Worm (Caenorhabditis elegans) whole organism, L4 larva: ENCODE measurements around the gene gcy-22.
A peak's percentile ranks its signal among the peaks of the same experiment; 100 is the strongest.

ENCODE experiments used
- D1046.2 ChIP-seq: fragments of 200-800 bp; sonication (Bioruptor generic); IDR thresholded peaks from 2 replicates; pipeline ENCODE4 v1.3.6; 2022; ENCODE audit warnings: missing genetic modification characterization, missing compliant biosample characterization
- F10B5.3 ChIP-seq: sonication (generic microtip); optimal IDR thresholded peaks from 2 replicates; lab custom pipeline; 2016; ENCODE audit warnings: mild to moderate bottlenecking, missing genetic modification characterization, missing compliant biosample characterization
- F37D6.2 ChIP-seq: sonication (generic microtip); optimal IDR thresholded peaks from 2 replicates; lab custom pipeline; 2016; ENCODE audit warnings: mild to moderate bottlenecking, missing genetic modification characterization, missing compliant biosample characterization
- F44E2.7 ChIP-seq: fragments of 200-800 bp; sonication (Bioruptor generic); IDR thresholded peaks from 2 replicates; pipeline ENCODE4 v2.1.2; 2022; ENCODE audit warnings: missing genetic modification characterization, missing compliant biosample characterization
- F49E8.2 ChIP-seq: sonication (generic microtip); optimal IDR thresholded peaks from 2 replicates; lab custom pipeline; 2016; ENCODE audit warnings: missing compliant biosample characterization, mild to moderate bottlenecking, missing genetic modification characterization, borderline replicate concordance
- aha-1 ChIP-seq: fragments of 150-350 bp; peaks from one replicate; lab custom pipeline; 2014; ENCODE audit warnings: missing biosample characterization, missing genetic modification characterization
- ama-1 ChIP-seq: fragments of 150-350 bp; optimal IDR thresholded peaks from 2 replicates; lab custom pipeline; 2014; ENCODE audit warnings: inconsistent platforms, mixed read lengths
- ceh-32 ChIP-seq: sonication (generic microtip); optimal IDR thresholded peaks from 2 replicates; lab custom pipeline; 2016; ENCODE audit warnings: mild to moderate bottlenecking, missing genetic modification characterization, missing compliant biosample characterization; ENCODE audit not compliant: poor library complexity
- ceh-82 ChIP-seq: sonication (generic microtip); optimal IDR thresholded peaks from 2 replicates; lab custom pipeline; 2017; ENCODE audit warnings: missing biosample characterization, missing genetic modification characterization
- ctbp-1 ChIP-seq: fragments of 200-800 bp; sonication (Bioruptor generic); IDR thresholded peaks from 2 replicates; pipeline ENCODE4 v1.3.6; 2022; ENCODE audit warnings: missing genetic modification reagents, missing genetic modification characterization, missing compliant biosample characterization
- daf-19 ChIP-seq: fragments of 200-800 bp; sonication (Bioruptor generic); conservative IDR thresholded peaks from 2 replicates; pipeline ENCODE4 v1.3.6; 2022; ENCODE audit warnings: missing genetic modification characterization, missing compliant biosample characterization
- dmd-6 ChIP-seq: fragments of 200-800 bp; sonication (Bioruptor generic); IDR thresholded peaks from 2 replicates; pipeline ENCODE4 v1.3.6; 2022; ENCODE audit warnings: missing genetic modification reagents, missing genetic modification characterization, missing compliant biosample characterization
- dmd-9 ChIP-seq: fragments of 200-800 bp; sonication (Bioruptor generic); IDR thresholded peaks from 2 replicates; pipeline ENCODE4 v1.3.6; 2022; ENCODE audit warnings: missing genetic modification reagents, missing genetic modification characterization, missing compliant biosample characterization
- fkh-10 ChIP-seq: fragments of 150-350 bp; optimal IDR thresholded peaks from 2 replicates; lab custom pipeline; 2014; ENCODE audit warnings: missing biosample characterization, missing genetic modification reagents, missing genetic modification characterization
- fos-1 ChIP-seq: fragments of 150-350 bp; optimal IDR thresholded peaks from 2 replicates; lab custom pipeline; 2014; ENCODE audit warnings: missing biosample characterization, missing genetic modification characterization
- hlh-30 ChIP-seq: sonication (generic microtip); optimal IDR thresholded peaks from 2 replicates; lab custom pipeline; 2017; ENCODE audit warnings: antibody characterized with exemption, mild to moderate bottlenecking, missing genetic modification characterization, missing compliant biosample characterization; ENCODE audit not compliant: insufficient read depth
- lin-13 ChIP-seq: fragments of 150-350 bp; optimal IDR thresholded peaks from 2 replicates; lab custom pipeline; 2014; ENCODE audit warnings: missing biosample characterization, missing genetic modification reagents, missing genetic modification characterization
- lin-29 ChIP-seq: fragments of 200-800 bp; sonication (Bioruptor generic); IDR thresholded peaks from 2 replicates; pipeline ENCODE4 v1.3.6; 2022; ENCODE audit warnings: missing genetic modification reagents, missing genetic modification characterization, missing compliant biosample characterization
- lin-39 ChIP-seq: fragments of 150-350 bp; optimal IDR thresholded peaks from 2 replicates; lab custom pipeline; 2014; ENCODE audit warnings: missing biosample characterization, missing genetic modification reagents, missing genetic modification characterization
- mdl-1 ChIP-seq, 2 experiments: fragments of 150-350 bp in 1 of 2; sonication (generic microtip) in 1 of 2; optimal IDR thresholded peaks; 2 replicates each; lab custom pipeline; 2014 to 2017; ENCODE audit warnings: missing biosample characterization in 2 of 2, missing genetic modification characterization in 2 of 2
- mxl-2 ChIP-seq: fragments of 200-800 bp; sonication (Bioruptor generic); conservative IDR thresholded peaks from 2 replicates; pipeline ENCODE4 v1.3.6; 2022; ENCODE audit warnings: missing genetic modification reagents, missing genetic modification characterization, missing compliant biosample characterization
- nhr-10 ChIP-seq: fragments of 150-350 bp; optimal IDR thresholded peaks from 2 replicates; lab custom pipeline; 2014; ENCODE audit warnings: missing biosample characterization, missing genetic modification characterization
- nhr-111 ChIP-seq: fragments of 200-800 bp; sonication (Bioruptor generic); optimal IDR thresholded peaks from 2 replicates; lab custom pipeline; 2018; ENCODE audit warnings: mild to moderate bottlenecking, missing genetic modification characterization, missing compliant biosample characterization
- nhr-25 ChIP-seq: sonication (generic microtip); optimal IDR thresholded peaks from 2 replicates; lab custom pipeline; 2017; ENCODE audit warnings: missing genetic modification characterization, mild to moderate bottlenecking, missing compliant biosample characterization, antibody characterized with exemption, moderate library complexity, borderline replicate concordance; ENCODE audit not compliant: insufficient read depth
- nhr-28 ChIP-seq: fragments of 150-350 bp; optimal IDR thresholded peaks from 2 replicates; lab custom pipeline; 2014; ENCODE audit warnings: missing biosample characterization, missing genetic modification characterization
- nhr-41 ChIP-seq: fragments of 200-800 bp; sonication (Bioruptor generic); IDR thresholded peaks from 2 replicates; pipeline ENCODE4 v1.3.6; 2022; ENCODE audit warnings: missing genetic modification reagents, missing genetic modification characterization, missing compliant biosample characterization
- skn-1 ChIP-seq: fragments of 150-350 bp; optimal IDR thresholded peaks from 2 replicates; lab custom pipeline; 2014; ENCODE audit warnings: missing biosample characterization, missing genetic modification characterization
- spr-3 ChIP-seq: fragments of 200-800 bp; sonication (Bioruptor generic); optimal IDR thresholded peaks from 2 replicates; lab custom pipeline; 2018; ENCODE audit warnings: mild to moderate bottlenecking, missing genetic modification characterization, missing compliant biosample characterization
- unc-39 ChIP-seq: sonication (generic microtip); optimal IDR thresholded peaks from 2 replicates; lab custom pipeline; 2017; ENCODE audit warnings: missing biosample characterization, missing genetic modification characterization
- unc-62 ChIP-seq, 3 experiments: fragments of 150-350 bp in 1 of 3; sonication (generic microtip); optimal IDR thresholded peaks in 2 of 3; peaks in 1 of 3; 1 replicate in 1 of 3; 2 replicates in 2 of 3; lab custom pipeline; 2014 to 2017; ENCODE audit warnings: missing biosample characterization in 3 of 3, missing genetic modification characterization in 3 of 3, missing genetic modification reagents in 3 of 3, missing genotype in 1 of 3
- vab-7 ChIP-seq: fragments of 200-800 bp; sonication (Bioruptor generic); IDR thresholded peaks from 2 replicates; pipeline ENCODE4 v1.3.6; 2022; ENCODE audit warnings: missing genetic modification reagents, missing genetic modification characterization, missing compliant biosample characterization

Gene gcy-22

ce11 chrV:20828820-20829219 is 4.0 kb upstream of the gcy-22 start, which contains the start of gene sbt-1 (continued):
- TF ChIP-seq F49E8.2 (tag; lab: Kevin White, UChicago), result no peak

- TF ChIP-seq aha-1 (peak; percentile 73), mxl-2 (no peak), unc-62 (GFP tag; optimal IDR thresholded peaks at IDR 0.05 in 1 of 2; lab: Kevin White, UChicago) (peak in 1 of 2 experiments; percentile 81), unc-62 (tag; optimal IDR thresholded peaks at IDR 0.05; lab: Kevin White, UChicago) (no peak)
These were observed 1.8 kb upstream of the gcy-22 start for ce11 chrV:20826618-20827017.

- TF ChIP-seq nhr-28 (tag; lab: Kevin White, UChicago), result peak; percentile 17
- no peak for TF ChIP-seq F37D6.2
- no peak for TF ChIP-seq lin-39 (tag; lab: Kevin White, UChicago)
These were observed 4.8 kb downstream of the gcy-22 start, which contains the start of gene T03D8.6 for ce11 chrV:20820033-20820432. Gene T03D8.6, minus strand, starts transcription at chrV:20820330.

- TF ChIP-seq ama-1 (lab: Kevin White, UChicago) (no peak), skn-1 (tag; lab: Kevin White, UChicago) (no peak), dmd-6 (GFP tag; lab: Robert Waterston, UW) (no peak), nhr-41 (no peak), ctbp-1 (GFP tag; lab: Robert Waterston, UW) (no peak), unc-39 (tag; lab: Kevin White, UChicago) (no peak), dmd-9 (GFP tag; lab: Robert Waterston, UW) (no peak), fos-1 (no peak), F10B5.3 (tag; lab: Kevin White, UChicago) (no peak)
These were observed 9.0 kb downstream of the gcy-22 start, which contains the start of gene sshk-1 for ce11 chrV:20815842-20816241. Gene sshk-1, plus strand, starts transcription at chrV:20816142.

ce11 chrV:20814424-20814823 is 10.4 kb downstream of the gcy-22 start, which contains the start of gene Y44A6D.7:
Gene Y44A6D.7, plus strand, starts transcription at chrV:20814724.
- TF ChIP-seq nhr-111, result no peak
- TF ChIP-seq F44E2.7 (GFP tag; lab: Robert Waterston, UW), result no peak
- TF ChIP-seq hlh-30 (tag; lab: Kevin White, UChicago), result no peak
- no peak for TF ChIP-seq lin-39 (tag; lab: Kevin White, UChicago)
- no peak for TF ChIP-seq D1046.2 (GFP tag; lab: Robert Waterston, UW)
- no peak for TF ChIP-seq nhr-25 (tag; lab: Kevin White, UChicago)
- no peak for TF ChIP-seq spr-3 (GFP tag; lab: Kevin White, UChicago)
- no peak for TF ChIP-seq nhr-10
- no peak for TF ChIP-seq lin-29 (GFP tag; lab: Robert Waterston, UW)
- TF ChIP-seq F37D6.2, result no peak
- TF ChIP-seq lin-13 (GFP tag; lab: Kevin White, UChicago), result no peak
- TF ChIP-seq ceh-32, result no peak
- TF ChIP-seq nhr-28 (tag; lab: Kevin White, UChicago), result no peak
- no peak for TF ChIP-seq ceh-82
- no peak for TF ChIP-seq vab-7 (GFP tag; lab: Robert Waterston, UW)
- TF ChIP-seq fkh-10, result no peak
- TF ChIP-seq fos-1, result no peak
- TF ChIP-seq daf-19, result no peak
- TF ChIP-seq, all 104 proteins: peak for 0

- no peak for TF ChIP-seq aha-1
- TF ChIP-seq unc-62 (GFP tag; optimal IDR thresholded peaks at IDR 0.05 in 1 of 2; lab: Kevin White, UChicago), result peak in 1 of 2 experiments; percentile 92
- no peak for TF ChIP-seq unc-62 (tag; optimal IDR thresholded peaks at IDR 0.05; lab: Kevin White, UChicago)
- TF ChIP-seq nhr-111, result no peak
- TF ChIP-seq mdl-1 (tag; optimal IDR thresholded peaks at IDR 0.05; lab: Kevin White, UChicago), result no peak
These were observed 11.2 kb downstream of the gcy-22 start for ce11 chrV:20813646-20814045.
